Worm (Caenorhabditis elegans) whole organism, late embryonic: ENCODE results near the gene nhr-203.

ENCODE experiments used
- C38D4.7 ChIP-seq: fragments of 200-800 bp; sonication (Bioruptor generic); optimal IDR thresholded peaks from 2 replicates; lab custom pipeline; 2018; ENCODE audit warnings: mild to moderate bottlenecking, missing genetic modification characterization, moderate library complexity, missing compliant biosample characterization
- K02D7.2 ChIP-seq: sonication (generic microtip); optimal IDR thresholded peaks from 2 replicates; lab custom pipeline; 2017; ENCODE audit warnings: mild to moderate bottlenecking, missing genetic modification characterization, missing compliant biosample characterization
- ama-1 ChIP-seq: fragments of 150-350 bp; optimal IDR thresholded peaks from 2 replicates; lab custom pipeline; 2014
- hlh-30 ChIP-seq: sonication (generic microtip); optimal IDR thresholded peaks from 2 replicates; lab custom pipeline; 2017; ENCODE audit warnings: antibody characterized with exemption, missing genetic modification characterization, missing compliant biosample characterization; ENCODE audit not compliant: insufficient read depth
- lin-11 ChIP-seq: fragments of 200-800 bp; sonication (Bioruptor generic); optimal IDR thresholded peaks from 2 replicates; lab custom pipeline; 2018; ENCODE audit warnings: mild to moderate bottlenecking, missing genetic modification characterization, missing compliant biosample characterization
- rnt-1 ChIP-seq: sonication (generic microtip); optimal IDR thresholded peaks from 2 replicates; lab custom pipeline; 2016; ENCODE audit warnings: missing genetic modification characterization, missing compliant biosample characterization
- unc-42 ChIP-seq: sonication (generic microtip); optimal IDR thresholded peaks from 2 replicates; lab custom pipeline; 2016; ENCODE audit warnings: missing genotype, missing genetic modification characterization, missing compliant biosample characterization

DNA sequence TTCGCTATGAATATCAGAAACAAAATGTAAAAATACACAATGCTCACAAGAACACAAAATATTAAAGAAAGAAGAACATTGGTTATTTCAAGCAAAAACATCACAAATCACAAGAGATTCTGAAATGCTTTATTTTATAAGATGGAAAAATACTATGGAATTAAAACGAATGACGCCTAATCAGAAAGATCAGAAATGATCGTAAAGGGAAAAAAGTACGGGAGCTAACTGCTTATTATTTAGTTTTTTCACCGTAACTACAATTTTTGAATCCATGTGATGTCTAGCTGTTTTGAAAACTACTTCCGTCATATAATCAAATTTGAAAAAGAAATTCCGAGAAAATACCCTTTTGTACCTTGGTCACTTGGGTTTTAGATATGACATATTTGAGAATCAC lies 8.9 kb downstream of the nhr-203 start, which contains the start of gene srbc-57:
- TF ChIP-seq ama-1 (lab: Kevin White, UChicago) = no peak
- TF ChIP-seq K02D7.2 (tag; lab: Kevin White, UChicago) = no peak
- TF ChIP-seq C38D4.7 = no peak
- TF ChIP-seq rnt-1 (tag; lab: Kevin White, UChicago) = no peak
- TF ChIP-seq lin-11 (tag; lab: Kevin White, UChicago) = no peak
- TF ChIP-seq unc-42 (tag; lab: Kevin White, UChicago) = no peak
- no peak for TF ChIP-seq hlh-30 (tag; lab: Kevin White, UChicago)
